Worm (Caenorhabditis elegans): ENCODE measurements around the gene ins-21.

The ins-21 gene

DNA sequence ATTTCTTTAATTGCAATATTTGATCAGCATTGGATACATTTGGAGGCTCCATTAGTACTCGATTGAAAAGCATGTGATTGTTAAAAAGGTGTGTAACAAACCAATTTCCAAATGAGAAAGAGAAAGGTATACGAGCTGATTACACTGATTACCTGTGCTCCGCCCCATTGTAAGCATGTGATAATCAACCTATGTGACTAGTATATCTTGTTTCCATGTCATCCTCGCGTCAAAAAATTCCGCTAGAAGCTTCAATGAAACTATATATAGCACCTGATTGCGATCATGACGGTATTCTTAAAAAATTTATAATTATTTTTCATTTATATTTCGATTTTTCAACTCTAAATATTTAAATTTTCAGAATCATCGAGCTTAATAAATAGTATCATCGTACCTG lies 7.0 kb downstream of the ins-21 start, which contains the start of gene M04D8.4:
M04D8.4 (minus strand) TSS at position 101 of the 400 bp plus-strand sequence.
- no peak for TF ChIP-seq sea-2 (GFP tag; optimal IDR thresholded peaks at IDR 0.05)
- TF ChIP-seq pha-4 (tag; optimal IDR thresholded peaks at IDR 0.05) = no peak
- no peak for TF ChIP-seq ZK546.5 (tag; optimal IDR thresholded peaks at IDR 0.05)
- TF ChIP-seq ceh-28 (tag; optimal IDR thresholded peaks at IDR 0.05) = no peak
- no peak for TF ChIP-seq elt-3 (tag; optimal IDR thresholded peaks at IDR 0.05)
- no peak for TF ChIP-seq R02D3.7 (tag; optimal IDR thresholded peaks at IDR 0.05)
- no peak for TF ChIP-seq nhr-67 (tag; optimal IDR thresholded peaks at IDR 0.05)
- no peak for TF ChIP-seq eor-1 (tag; optimal IDR thresholded peaks at IDR 0.05)

DNA sequence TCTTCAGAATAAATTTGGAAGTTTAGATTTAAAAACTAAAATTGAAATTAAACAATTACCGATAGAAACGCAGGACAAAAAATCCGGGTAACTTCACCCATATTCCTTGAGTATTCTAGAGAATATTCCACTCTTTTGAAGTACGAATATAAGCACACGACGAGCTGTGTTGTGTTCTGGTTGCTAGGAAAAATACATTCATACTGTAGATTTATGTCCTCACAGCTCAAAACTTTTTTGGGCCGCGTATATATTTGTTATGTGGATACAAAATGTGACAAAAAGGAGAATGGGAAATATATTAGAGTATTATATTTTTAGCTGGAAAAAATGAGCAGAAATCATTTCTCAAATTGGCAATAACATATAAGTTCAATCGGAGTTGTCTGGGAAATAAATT lies 9.7 kb downstream of the ins-21 start, which contains the start of gene M04D8.5:
M04D8.5 (minus strand) TSS at position 101 of the 400 bp plus-strand sequence.
- TF ChIP-seq unc-62 (GFP tag; optimal IDR thresholded peaks at IDR 0.05) (no peak), tbx-2 (tag; optimal IDR thresholded peaks at IDR 0.05) (no peak), nhr-67 (tag; optimal IDR thresholded peaks at IDR 0.05) (no peak), nhr-43 (tag; optimal IDR thresholded peaks at IDR 0.05; ENCODE audit: poor library complexity, severe bottlenecking) (no peak), nhr-77 (tag; optimal IDR thresholded peaks at IDR 0.05) (no peak), ama-1 (optimal IDR thresholded peaks at IDR 0.05) (no peak), mdl-1 (tag; optimal IDR thresholded peaks at IDR 0.05) (no peak), mml-1 (tag; optimal IDR thresholded peaks at IDR 0.05) (no peak), nhr-25 (tag; optimal IDR thresholded peaks at IDR 0.05) (no peak), aly-2 (tag; optimal IDR thresholded peaks at IDR 0.05) (no peak)

DNA sequence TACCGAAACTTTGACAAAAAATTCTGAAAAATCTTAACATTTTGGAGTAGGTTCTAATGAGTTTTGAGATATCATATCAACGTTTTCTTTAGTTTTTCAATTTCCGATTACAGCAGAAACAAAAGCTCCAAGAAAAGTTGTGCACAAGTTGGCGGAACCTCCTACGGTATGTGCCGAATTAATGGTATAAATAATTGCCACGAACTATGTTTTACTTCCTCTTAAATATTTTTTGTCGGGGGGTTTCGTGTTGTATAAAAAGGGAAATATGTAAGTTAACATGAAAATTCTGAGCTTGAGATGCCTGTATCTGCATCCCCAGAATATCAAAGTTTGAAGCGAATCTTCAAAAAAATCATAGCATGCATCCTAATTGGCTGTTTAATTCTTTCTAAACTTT lies 10.3 kb downstream of the ins-21 start, which contains the start of gene M04D8.8:
M04D8.8 (plus strand) TSS at position 301 of the 400 bp plus-strand sequence.
- TF ChIP-seq egl-5 (tag; optimal IDR thresholded peaks at IDR 0.05) = no peak
- no peak for TF ChIP-seq R02D3.7 (tag; optimal IDR thresholded peaks at IDR 0.05)
- TF ChIP-seq ceh-28 (tag; optimal IDR thresholded peaks at IDR 0.05) = no peak
- TF ChIP-seq pqm-1 (tag; optimal IDR thresholded peaks at IDR 0.05) = no peak
- TF ChIP-seq ZK546.5 (tag; optimal IDR thresholded peaks at IDR 0.05) = no peak
- no peak for TF ChIP-seq tbx-2 (tag; optimal IDR thresholded peaks at IDR 0.05)
- TF ChIP-seq eor-1 (tag; optimal IDR thresholded peaks at IDR 0.05) = no peak
- no peak for TF ChIP-seq lsy-12 (tag; optimal IDR thresholded peaks at IDR 0.05)
- TF ChIP-seq ceh-82 (tag; optimal IDR thresholded peaks at IDR 0.05) = no peak
- no peak for TF ChIP-seq ama-1 (optimal IDR thresholded peaks at IDR 0.05)
- no peak for TF ChIP-seq lin-15B (tag; optimal IDR thresholded peaks at IDR 0.05)
- TF ChIP-seq egl-27 (tag; optimal IDR thresholded peaks at IDR 0.05) = no peak

DNA sequence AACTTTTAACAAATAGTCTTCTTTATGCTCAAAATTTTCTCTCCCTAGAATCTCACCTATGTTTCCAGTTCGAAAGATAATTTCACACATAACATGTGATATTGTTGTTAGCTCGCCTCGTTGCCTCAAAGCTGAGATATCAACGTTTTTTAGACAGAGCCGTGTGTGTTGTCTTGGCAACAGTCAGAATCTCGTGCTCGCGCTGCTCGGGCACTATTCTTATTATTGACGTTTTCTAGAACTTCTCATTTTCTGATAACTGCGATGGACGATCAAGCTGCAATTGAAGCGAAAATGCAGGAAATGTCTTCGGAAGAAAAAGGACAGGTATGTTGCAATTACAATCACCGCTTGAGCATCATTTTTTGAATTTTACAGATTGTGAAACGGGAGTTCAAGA lies 12.2 kb downstream of the ins-21 start, which contains the start of gene xbx-3:
xbx-3 (plus strand) TSS at position 163 of the 400 bp plus-strand sequence.
- TF ChIP-seq fos-1 (tag; optimal IDR thresholded peaks at IDR 0.05) (no peak), daf-12 (tag; optimal IDR thresholded peaks at IDR 0.05) (no peak), elt-1 (tag; optimal IDR thresholded peaks at IDR 0.05) (no peak), snpc-4 (tag; optimal IDR thresholded peaks at IDR 0.05) (no peak), nhr-11 (tag; optimal IDR thresholded peaks at IDR 0.05) (peak; percentile 79), egl-5 (tag; optimal IDR thresholded peaks at IDR 0.05) (no peak)

DNA sequence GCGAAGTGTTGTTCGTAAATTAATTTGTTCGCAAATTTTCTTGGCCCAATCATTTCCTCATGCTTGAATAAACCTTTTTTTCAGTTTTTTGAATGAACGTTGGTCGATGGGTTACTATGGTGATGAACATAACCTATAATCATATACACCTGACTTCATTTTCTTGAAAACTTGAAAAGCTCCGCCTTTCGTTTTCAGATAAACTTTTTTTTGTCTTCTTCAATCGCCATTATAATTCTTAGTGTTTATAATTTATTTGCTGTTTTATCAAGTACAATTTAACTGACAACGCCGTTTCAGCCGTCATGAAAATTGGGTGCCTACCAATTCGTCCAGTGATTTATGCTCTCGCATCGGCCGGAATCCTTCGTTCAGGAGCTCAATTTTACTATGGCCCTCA lies 13.6 kb downstream of the ins-21 start, which contains the start of gene M04D8.7:
M04D8.7 (plus strand) TSS at position 301 of the 400 bp plus-strand sequence.
- no peak for TF ChIP-seq nhr-43 (tag; optimal IDR thresholded peaks at IDR 0.05; ENCODE audit: poor library complexity, severe bottlenecking)
- no peak for TF ChIP-seq zag-1 (tag; optimal IDR thresholded peaks at IDR 0.05)
- peak; percentile 1 for TF ChIP-seq fkh-10 (GFP tag; optimal IDR thresholded peaks at IDR 0.05)
- no peak for TF ChIP-seq mml-1 (tag; optimal IDR thresholded peaks at IDR 0.05)
- TF ChIP-seq nhr-76 (tag; optimal IDR thresholded peaks at IDR 0.05) = no peak

DNA sequence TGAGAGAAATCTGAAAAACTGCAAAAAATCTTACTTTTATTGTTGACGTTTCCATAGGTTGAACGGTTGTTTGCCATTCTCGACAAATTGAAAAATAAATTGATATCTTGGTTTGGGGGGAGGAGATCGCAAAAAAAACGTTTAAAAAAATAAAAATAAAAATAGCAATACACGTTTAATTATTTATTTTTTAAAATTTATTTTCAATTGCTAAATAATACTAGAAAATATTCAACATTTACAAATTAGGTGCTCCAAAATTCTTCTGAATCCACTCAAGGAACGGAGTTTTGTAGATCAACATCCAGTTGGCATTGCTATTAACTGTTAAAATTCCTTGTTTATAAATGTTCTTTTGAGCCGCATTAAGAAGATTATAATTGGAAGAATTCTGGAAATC lies 16.5 kb downstream of the ins-21 start, which contains the start of gene T16G12.7:
T16G12.7 (minus strand) TSS at position 101 of the 400 bp plus-strand sequence.
- no peak for TF ChIP-seq egl-5 (tag; optimal IDR thresholded peaks at IDR 0.05)
- TF ChIP-seq elt-1 (tag; optimal IDR thresholded peaks at IDR 0.05) = no peak
- no peak for TF ChIP-seq hmg-11 (tag; optimal IDR thresholded peaks at IDR 0.05)
- no peak for TF ChIP-seq nhr-43 (tag; optimal IDR thresholded peaks at IDR 0.05; ENCODE audit: poor library complexity, severe bottlenecking)
- no peak for TF ChIP-seq nfya-1 (tag; optimal IDR thresholded peaks at IDR 0.05; ENCODE audit: insufficient read depth)
- no peak for TF ChIP-seq eor-1 (tag; optimal IDR thresholded peaks at IDR 0.05)
- no peak for TF ChIP-seq nhr-77 (tag; optimal IDR thresholded peaks at IDR 0.05)
- TF ChIP-seq nhr-25 (tag; optimal IDR thresholded peaks at IDR 0.05) = no peak
- no peak for TF ChIP-seq jun-1 (tag; optimal IDR thresholded peaks at IDR 0.05)
- TF ChIP-seq ama-1 (optimal IDR thresholded peaks at IDR 0.05) = no peak
- TF ChIP-seq ztf-11 (tag; optimal IDR thresholded peaks at IDR 0.05) = no peak
- no peak for TF ChIP-seq nhr-76 (tag; optimal IDR thresholded peaks at IDR 0.05)
- TF ChIP-seq nhr-12 (tag; optimal IDR thresholded peaks at IDR 0.05) = no peak
- TF ChIP-seq R02D3.7 (tag; optimal IDR thresholded peaks at IDR 0.05) = no peak
- no peak for TF ChIP-seq unc-62 (GFP tag; optimal IDR thresholded peaks at IDR 0.05)
- TF ChIP-seq sea-2 (GFP tag; optimal IDR thresholded peaks at IDR 0.05) = no peak
- no peak for TF ChIP-seq pqm-1 (tag; optimal IDR thresholded peaks at IDR 0.05)
